Fruit fly (Drosophila melanogaster) whole organism, adult: ENCODE measurements around the gene CG8745.

Source experiments
- bab1 ChIP-seq: fragments of 200-800 bp; sonication (Bioruptor generic); optimal IDR thresholded peaks from 3 replicates; lab custom pipeline; 2019; ENCODE audit warnings: missing biosample characterization, mild to moderate bottlenecking, missing genetic modification characterization, moderate library complexity
- pad ChIP-seq: fragments of 200-800 bp; sonication (Bioruptor generic); optimal IDR thresholded peaks from 3 replicates; lab custom pipeline; 2017; ENCODE audit warnings: missing biosample characterization, missing genetic modification characterization, mild to moderate bottlenecking, moderate library complexity, missing genetic modification reagents

DNA sequence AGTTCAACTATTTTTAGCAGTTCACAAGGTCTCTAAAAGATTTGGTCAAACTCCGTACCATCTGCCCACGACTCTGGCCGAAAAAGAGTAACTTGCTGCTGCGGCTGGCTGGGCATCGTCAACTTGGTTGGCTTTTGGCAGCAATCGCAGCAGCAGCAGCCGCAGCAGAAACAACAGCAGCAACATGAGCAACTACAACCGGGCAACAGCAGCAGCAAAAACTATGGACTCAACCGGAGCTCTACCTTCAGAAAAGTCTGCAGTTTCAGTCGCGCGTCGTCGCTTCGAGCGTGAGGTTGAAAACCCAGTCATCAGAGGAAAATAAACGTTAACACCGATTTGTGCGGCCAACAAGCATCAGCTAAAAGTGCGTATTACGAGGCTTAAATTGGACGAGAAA lies 12.0 kb upstream of the CG8745 start, which contains the start of gene CG13737:
- TF ChIP-seq bab1 (GFP tag; lab: Kevin White, UChicago) (no peak), pad (no peak)
